Worm (Caenorhabditis elegans): ENCODE measurements around the gene str-209.

Gene str-209

ce11 chrV:4960686-4961085 lies 12.0 kb downstream of the str-209 start:
- TF ChIP-seq ceh-28 (tag; optimal IDR thresholded peaks at IDR 0.05) (no peak), vab-7 (GFP tag; IDR thresholded peaks at IDR 0.05) (no peak), set-16 (GFP tag; IDR thresholded peaks at IDR 0.05) (peak; percentile 57)

DNA sequence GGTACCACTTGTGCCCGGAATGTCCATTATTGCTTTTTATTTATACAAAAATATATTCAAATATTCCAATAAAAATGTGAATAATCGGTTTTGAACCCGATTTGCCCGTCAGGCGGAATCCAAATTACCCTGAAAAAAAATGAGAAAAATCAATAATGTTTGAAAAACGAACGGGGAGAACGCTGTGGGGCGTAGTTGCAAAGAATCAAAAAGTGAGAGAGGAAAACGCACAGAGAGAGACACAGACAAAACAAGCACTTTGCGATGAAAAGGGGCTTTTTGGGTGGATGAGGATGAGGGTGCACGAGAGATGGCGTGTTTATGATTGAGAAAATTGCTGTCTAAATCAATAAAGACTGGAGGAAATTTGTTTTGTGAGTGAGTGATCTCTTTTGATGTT lies 14.2 kb downstream of the str-209 start, which contains the start of gene tam-1:
TSS of gene tam-1 (minus strand) at position 135 of the 400 bp plus-strand sequence.
- no peak for TF ChIP-seq unc-39 (tag; optimal IDR thresholded peaks at IDR 0.05)
- TF ChIP-seq mep-1 (tag; optimal IDR thresholded peaks at IDR 0.05): peak; percentile 3
- TF ChIP-seq hmg-1.1 (GFP tag; IDR thresholded peaks at IDR 0.05): peak; percentile 48; the same call in 1 of the 2 replicates
- TF ChIP-seq lin-38 (GFP tag; IDR thresholded peaks at IDR 0.05): no peak
- peak; percentile 42 for TF ChIP-seq mes-2 (tag; optimal IDR thresholded peaks at IDR 0.05; ENCODE audit: poor library complexity, severe bottlenecking)
- no peak for TF ChIP-seq zfp-3 (GFP tag; conservative IDR thresholded peaks at IDR 0.05)
- peak; percentile 14 for TF ChIP-seq ceh-28 (tag; optimal IDR thresholded peaks at IDR 0.05)
- peak; percentile 3 for TF ChIP-seq hlh-30 (tag; optimal IDR thresholded peaks at IDR 0.05; ENCODE audit: insufficient read depth)
- TF ChIP-seq tra-1 (GFP tag; IDR thresholded peaks at IDR 0.05): no peak
- TF ChIP-seq lin-13 (GFP tag; optimal IDR thresholded peaks at IDR 0.05): no peak

ce11 chrV:4963606-4964005 lies 14.9 kb downstream of the str-209 start:
- TF ChIP-seq php-3 (GFP tag; IDR thresholded peaks at IDR 0.05) (no peak), lin-38 (GFP tag; IDR thresholded peaks at IDR 0.05) (peak; percentile 36; the same call in 1 of the 2 replicates), snpc-1.2 (GFP tag; IDR thresholded peaks at IDR 0.05) (no peak), F49E8.2 (tag; optimal IDR thresholded peaks at IDR 0.05; ENCODE audit: borderline replicate concordance) (peak; percentile 76)

ce11 chrV:4964020-4964635 lies 15.4 kb downstream of the str-209 start:
- TF ChIP-seq dmd-8 (GFP tag; IDR thresholded peaks at IDR 0.05) (peak; percentile 49; the same call in 1 of the 2 replicates), zfp-2 (tag; optimal IDR thresholded peaks at IDR 0.05) (no peak), Y48G9A.11 (GFP tag; IDR thresholded peaks at IDR 0.05) (no peak), daf-19 (GFP tag; conservative IDR thresholded peaks at IDR 0.05) (no peak), set-16 (GFP tag; IDR thresholded peaks at IDR 0.05) (peak; percentile 63), egl-43 (GFP tag; IDR thresholded peaks at IDR 0.05) (peak; percentile 31; the same call in 1 of the 2 replicates), ceh-62 (tag; optimal IDR thresholded peaks at IDR 0.05) (no peak), rbr-2 (tag; optimal IDR thresholded peaks at IDR 0.05) (peak; percentile 0), aly-2 (tag; optimal IDR thresholded peaks at IDR 0.05) (no peak), pqm-1 (tag; optimal IDR thresholded peaks at IDR 0.05) (no peak), nhr-10 (tag; optimal IDR thresholded peaks at IDR 0.05) (no peak), skn-1 (tag; optimal IDR thresholded peaks at IDR 0.05) (no peak), mep-1 (tag; optimal IDR thresholded peaks at IDR 0.05) (no peak), mdt-29 (GFP tag; IDR thresholded peaks at IDR 0.05) (no peak), nhr-237 (tag; optimal IDR thresholded peaks at IDR 0.05) (no peak), lin-1 (GFP tag; IDR thresholded peaks at IDR 0.05) (no peak), nhr-6 (tag; optimal IDR thresholded peaks at IDR 0.05) (no peak), unc-39 (tag; optimal IDR thresholded peaks at IDR 0.05) (no peak)

DNA sequence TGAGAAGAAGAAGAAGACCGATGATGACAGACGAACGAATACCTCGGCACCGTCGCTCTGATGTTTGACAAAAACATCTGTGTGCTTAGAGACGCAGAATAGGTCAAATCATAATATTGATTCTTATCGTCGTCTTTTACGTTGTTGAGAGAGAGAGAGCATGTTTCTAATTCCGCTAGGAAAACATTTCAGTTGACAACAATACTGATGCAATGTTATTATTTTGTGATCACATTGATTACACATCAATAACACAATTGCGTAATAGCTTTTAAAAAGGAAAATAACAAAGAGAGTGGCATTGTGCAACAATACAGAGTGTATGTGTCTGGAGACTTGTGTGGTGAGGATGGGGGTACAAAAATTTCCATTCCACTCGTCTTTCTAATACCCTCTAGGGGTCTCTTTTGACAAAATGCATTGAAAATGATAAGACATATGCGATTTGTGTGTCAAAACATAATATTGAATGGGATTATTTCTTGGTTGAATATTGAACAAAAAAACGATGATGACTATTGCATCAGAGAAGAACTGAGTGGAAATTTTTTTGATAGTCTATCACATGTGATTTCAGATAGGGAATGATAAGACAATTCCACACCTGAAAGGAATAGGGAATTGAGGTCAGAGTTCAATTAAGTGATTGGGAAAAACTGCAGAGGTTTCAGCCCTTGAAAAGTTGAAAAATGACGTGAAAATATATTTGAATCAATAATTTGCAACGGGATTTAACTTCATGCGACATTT lies 16.1 kb downstream of the str-209 start:
- TF ChIP-seq mdt-29 (GFP tag; IDR thresholded peaks at IDR 0.05): no peak
- peak; percentile 34; the same call in 1 of the 2 replicates for TF ChIP-seq dmd-6 (GFP tag; IDR thresholded peaks at IDR 0.05)
- TF ChIP-seq zfp-3 (GFP tag; conservative IDR thresholded peaks at IDR 0.05): no peak
- no peak for TF ChIP-seq vab-7 (GFP tag; IDR thresholded peaks at IDR 0.05)
- peak in 1 of 2 experiments; percentile 18 for TF ChIP-seq lsy-2 (tag; optimal IDR thresholded peaks at IDR 0.05)
- peak; percentile 29 for TF ChIP-seq nhr-77 (tag; optimal IDR thresholded peaks at IDR 0.05)
- no peak for TF ChIP-seq pha-4 (GFP tag; IDR thresholded peaks at IDR 0.05)
- peak; percentile 75 for TF ChIP-seq pha-4 (tag; optimal IDR thresholded peaks at IDR 0.05)
- TF ChIP-seq hlh-30 (tag; optimal IDR thresholded peaks at IDR 0.05; ENCODE audit: insufficient read depth): no peak
- TF ChIP-seq nhr-41 (GFP tag; IDR thresholded peaks at IDR 0.05): peak; percentile 70; the same call in 1 of the 2 replicates
- TF ChIP-seq mdl-1 (tag; optimal IDR thresholded peaks at IDR 0.05): no peak
- no peak for TF ChIP-seq jun-1 (tag; optimal IDR thresholded peaks at IDR 0.05)
- TF ChIP-seq Y5F2A.4 (GFP tag; optimal IDR thresholded peaks at IDR 0.05): no peak
- no peak for TF ChIP-seq nhr-102 (tag; optimal IDR thresholded peaks at IDR 0.05)
- TF ChIP-seq unc-39 (tag; optimal IDR thresholded peaks at IDR 0.05): no peak
- TF ChIP-seq F49E8.2 (tag; optimal IDR thresholded peaks at IDR 0.05; ENCODE audit: borderline replicate concordance): no peak
- peak; percentile 10 for TF ChIP-seq mep-1 (tag; optimal IDR thresholded peaks at IDR 0.05)
- peak; percentile 58 for TF ChIP-seq nhr-6 (tag; optimal IDR thresholded peaks at IDR 0.05)
- TF ChIP-seq mxl-2 (GFP tag; conservative IDR thresholded peaks at IDR 0.05): no peak
